Worm (Caenorhabditis elegans) whole organism, late embryonic: Measurements from ENCODE around the gene ZC412.10.

Experiments
- ceh-18 ChIP-seq: sonication (generic microtip); optimal IDR thresholded peaks from 2 replicates; lab custom pipeline; 2016; ENCODE audit warnings: missing genetic modification characterization, missing compliant biosample characterization
- ets-4 ChIP-seq: sonication (generic microtip); optimal IDR thresholded peaks from 2 replicates; lab custom pipeline; 2016; ENCODE audit warnings: missing genetic modification characterization, missing compliant biosample characterization
- fkh-10 ChIP-seq: fragments of 150-350 bp; optimal IDR thresholded peaks from 2 replicates; lab custom pipeline; 2014; ENCODE audit warnings: missing biosample characterization, missing genetic modification reagents, missing genetic modification characterization
- hlh-30 ChIP-seq: sonication (generic microtip); optimal IDR thresholded peaks from 2 replicates; lab custom pipeline; 2017; ENCODE audit warnings: antibody characterized with exemption, missing genetic modification characterization, missing compliant biosample characterization; ENCODE audit not compliant: insufficient read depth
- pha-4 ChIP-seq: fragments of 150-350 bp; optimal IDR thresholded peaks from 2 replicates; lab custom pipeline; 2018; ENCODE audit warnings: missing biosample characterization, missing genetic modification reagents, missing genetic modification characterization
- pros-1 ChIP-seq: fragments of 150-350 bp; optimal IDR thresholded peaks from 2 replicates; lab custom pipeline; 2014; ENCODE audit warnings: missing biosample characterization, missing genetic modification reagents, missing genetic modification characterization
- zip-5 ChIP-seq: sonication (generic microtip); optimal IDR thresholded peaks from 2 replicates; lab custom pipeline; 2016; ENCODE audit warnings: missing genetic modification characterization, missing compliant biosample characterization

DNA sequence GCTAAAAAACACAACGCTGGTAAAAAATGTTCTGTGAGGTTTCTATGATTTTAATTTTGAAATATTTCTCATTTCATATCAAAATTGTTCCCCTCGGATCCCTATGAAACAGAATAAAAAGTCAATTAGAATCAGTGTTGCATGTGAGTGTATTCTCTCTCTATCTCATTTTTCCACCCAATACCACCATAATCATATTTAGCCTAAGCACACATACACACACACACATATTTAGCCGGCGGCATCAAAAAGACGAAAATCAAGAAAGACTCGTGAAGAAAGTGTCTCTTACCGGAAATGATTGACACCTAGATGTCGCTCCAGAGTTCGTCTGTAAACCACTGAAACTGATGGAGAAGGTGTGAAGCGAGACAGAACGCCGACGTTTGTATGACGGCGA lies 22.4 kb downstream of the ZC412.10 start:
- TF ChIP-seq fkh-10 (GFP tag; lab: Kevin White, UChicago) (no peak), ets-4 (tag; lab: Kevin White, UChicago) (no peak), hlh-30 (tag; lab: Kevin White, UChicago) (no peak), pha-4 (no peak), pros-1 (tag; lab: Kevin White, UChicago) (no peak), zip-5 (tag; lab: Kevin White, UChicago) (no peak), ceh-18 (tag; lab: Kevin White, UChicago) (no peak)
